Fruit fly (Drosophila melanogaster) whole organism, embryonic: ENCODE measurements around the gene ppk15.

Source experiments
- Ada2b ChIP-seq: fragments of 200-800 bp; sonication (Bioruptor generic); IDR thresholded peaks from 2 replicates; pipeline ENCODE4 v1.3.6; 2022; ENCODE audit warnings: missing biosample characterization, missing genetic modification characterization
- Blimp-1 ChIP-seq: fragments of 200-800 bp; sonication (Bioruptor generic); optimal IDR thresholded peaks from 3 replicates; lab custom pipeline; 2018; ENCODE audit warnings: missing biosample characterization, missing genetic modification characterization, mild to moderate bottlenecking, moderate library complexity, missing genetic modification reagents
- CG10321 ChIP-seq: fragments of 200-800 bp; sonication (Bioruptor generic); IDR thresholded peaks from 2 replicates; pipeline ENCODE4 v1.3.6; 2022; ENCODE audit warnings: missing biosample characterization, missing genetic modification characterization
- CG11504 ChIP-seq: fragments of 200-800 bp; sonication (Bioruptor generic); optimal IDR thresholded peaks from 3 replicates; lab custom pipeline; 2019; ENCODE audit warnings: missing biosample characterization, mild to moderate bottlenecking, missing genetic modification characterization, moderate library complexity
- CG12391 ChIP-seq: fragments of 200-800 bp; sonication (Bioruptor generic); optimal IDR thresholded peaks from 3 replicates; lab custom pipeline; 2018; ENCODE audit warnings: missing biosample characterization, mild to moderate bottlenecking, missing genetic modification characterization, moderate library complexity
- CG13424 ChIP-seq: fragments of 200-800 bp; sonication (Bioruptor generic); optimal IDR thresholded peaks from 2 replicates; lab custom pipeline; 2019; ENCODE audit warnings: missing biosample characterization, mild to moderate bottlenecking, missing genetic modification characterization, moderate library complexity
- CG14667 ChIP-seq: fragments of 200-800 bp; sonication (Bioruptor generic); IDR thresholded peaks from 2 replicates; pipeline ENCODE4 v1.3.6; 2022; ENCODE audit warnings: missing biosample characterization, missing genetic modification characterization
- CG14710 ChIP-seq: fragments of 200-800 bp; sonication (Bioruptor generic); optimal IDR thresholded peaks from 3 replicates; lab custom pipeline; 2019; ENCODE audit warnings: missing biosample characterization, mild to moderate bottlenecking, missing genetic modification characterization, moderate library complexity
- CG18262 ChIP-seq: fragments of 200-800 bp; optimal IDR thresholded peaks from 3 replicates; lab custom pipeline; 2019; ENCODE audit warnings: missing biosample characterization, mild to moderate bottlenecking, missing genetic modification characterization, moderate library complexity
- CG18476 ChIP-seq: fragments of 200-800 bp; sonication (Bioruptor generic); optimal IDR thresholded peaks from 2 replicates; lab custom pipeline; 2016; ENCODE audit warnings: missing biosample characterization, mild to moderate bottlenecking, missing genetic modification characterization
- CG2678 ChIP-seq: fragments of 200-800 bp; sonication (Bioruptor generic); optimal IDR thresholded peaks from 3 replicates; lab custom pipeline; 2019; ENCODE audit warnings: missing biosample characterization, mild to moderate bottlenecking, missing genetic modification characterization, moderate library complexity
- CG2712 ChIP-seq: fragments of 200-800 bp; optimal IDR thresholded peaks from 3 replicates; lab custom pipeline; 2019; ENCODE audit warnings: missing biosample characterization, mild to moderate bottlenecking, missing genetic modification characterization, moderate library complexity
- CG30403 ChIP-seq: fragments of 200-800 bp; sonication (Bioruptor generic); optimal IDR thresholded peaks from 3 replicates; lab custom pipeline; 2016; ENCODE audit warnings: missing biosample characterization, missing genetic modification characterization
- CG7839 ChIP-seq: fragments of 200-800 bp; sonication (Bioruptor generic); optimal IDR thresholded peaks from 3 replicates; lab custom pipeline; 2018; ENCODE audit warnings: missing biosample characterization, mild to moderate bottlenecking, missing genetic modification characterization, moderate library complexity
- CoRest ChIP-seq: fragments of 200-800 bp; sonication (Bioruptor generic); optimal IDR thresholded peaks from 3 replicates; lab custom pipeline; 2018; ENCODE audit warnings: missing biosample characterization, mild to moderate bottlenecking, missing genetic modification characterization, moderate library complexity
- Lhr ChIP-seq: fragments of 200-800 bp; sonication (Bioruptor generic); optimal IDR thresholded peaks from 3 replicates; lab custom pipeline; 2017; ENCODE audit warnings: mild to moderate bottlenecking, missing biosample characterization, missing genetic modification reagents, missing genetic modification characterization
- Med ChIP-seq: fragments of 200-800 bp; sonication (Bioruptor generic); peaks from one replicate; lab custom pipeline; 2016; ENCODE audit warnings: missing biosample characterization, missing genetic modification characterization, mild to moderate bottlenecking, inconsistent platforms, moderate library complexity
- NK7.1 ChIP-seq: fragments of 200-800 bp; sonication (Bioruptor generic); optimal IDR thresholded peaks from 3 replicates; lab custom pipeline; 2016; ENCODE audit warnings: missing biosample characterization, missing genetic modification characterization
- PHDP ChIP-seq: fragments of 200-800 bp; sonication (Bioruptor generic); optimal IDR thresholded peaks from 3 replicates; lab custom pipeline; 2018; ENCODE audit warnings: missing biosample characterization, mild to moderate bottlenecking, missing genetic modification characterization, moderate library complexity
- Rfx ChIP-seq: fragments of 200-800 bp; sonication (Bioruptor generic); IDR thresholded peaks from 2 replicates; pipeline ENCODE4 v1.3.6; 2022; ENCODE audit warnings: missing biosample characterization, missing genetic modification characterization
- Six4 ChIP-seq: fragments of 200-800 bp; sonication (Bioruptor generic); optimal IDR thresholded peaks from 2 replicates; lab custom pipeline; 2016; ENCODE audit warnings: missing biosample characterization, missing genetic modification characterization
- Sox102F ChIP-seq: fragments of 200-800 bp; sonication (Bioruptor generic); optimal IDR thresholded peaks from 2 replicates; lab custom pipeline; 2018; ENCODE audit warnings: missing biosample characterization, mild to moderate bottlenecking, missing genetic modification characterization, moderate library complexity
- Stat92E ChIP-seq, 3 experiments: fragments of >200 bp in 2 of 3; fragments of 200-800 bp in 1 of 3; sonication (Bioruptor generic) in 1 of 3; optimal IDR thresholded peaks; 2 replicates each; lab custom pipeline; 2017 to 2019; ENCODE audit warnings: missing biosample characterization in 3 of 3, missing genetic modification characterization in 3 of 3, mild to moderate bottlenecking in 1 of 3, moderate library complexity in 1 of 3
- Xrp1 ChIP-seq: fragments of 200-800 bp; sonication (Bioruptor generic); IDR thresholded peaks from 2 replicates; pipeline ENCODE4 v1.3.6; 2022; ENCODE audit warnings: missing biosample characterization, missing genetic modification characterization
- bsh ChIP-seq, 2 experiments: fragments of 200-800 bp; sonication (Bioruptor generic); optimal IDR thresholded peaks; 2 replicates each; lab custom pipeline; 2017 to 2018; ENCODE audit warnings: mild to moderate bottlenecking in 2 of 2, missing biosample characterization in 2 of 2, missing genetic modification characterization in 2 of 2, moderate library complexity in 1 of 2
- dmrt99B ChIP-seq: fragments of 200-800 bp; sonication (Bioruptor generic); optimal IDR thresholded peaks from 2 replicates; lab custom pipeline; 2018; ENCODE audit warnings: missing biosample characterization, mild to moderate bottlenecking, missing genetic modification characterization, moderate library complexity
- emc ChIP-seq: fragments of 200-800 bp; sonication (Bioruptor generic); optimal IDR thresholded peaks from 2 replicates; lab custom pipeline; 2016; ENCODE audit warnings: missing biosample characterization, missing genetic modification characterization
- fd96Cb ChIP-seq: fragments of 200-800 bp; sonication (Bioruptor generic); optimal IDR thresholded peaks from 2 replicates; lab custom pipeline; 2018; ENCODE audit warnings: missing biosample characterization, mild to moderate bottlenecking, missing genetic modification characterization, moderate library complexity
- gem ChIP-seq: fragments of 200-800 bp; sonication (Bioruptor generic); optimal IDR thresholded peaks from 2 replicates; lab custom pipeline; 2019; ENCODE audit warnings: missing biosample characterization, mild to moderate bottlenecking, missing genetic modification characterization, moderate library complexity
- grau ChIP-seq: fragments of 200-800 bp; optimal IDR thresholded peaks from 3 replicates; lab custom pipeline; 2019; ENCODE audit warnings: missing biosample characterization, mild to moderate bottlenecking, missing genetic modification characterization, moderate library complexity
- gsb-n ChIP-seq: fragments of 200-800 bp; sonication (Bioruptor generic); optimal IDR thresholded peaks from 3 replicates; lab custom pipeline; 2018; ENCODE audit warnings: missing biosample characterization, mild to moderate bottlenecking, missing genetic modification characterization
- hkb ChIP-seq, 2 experiments: fragments of 200-800 bp in 1 of 2; fragments of >200 bp in 1 of 2; sonication (Bioruptor generic) in 1 of 2; IDR thresholded peaks in 1 of 2; optimal IDR thresholded peaks in 1 of 2; 2 replicates each; pipeline versions ENCODE4 v1.3.6 to Lab custom; 2017 to 2022; ENCODE audit warnings: missing biosample characterization in 1 of 2, missing genetic modification characterization in 1 of 2
- hth ChIP-seq: fragments of >200 bp; optimal IDR thresholded peaks from 2 replicates; lab custom pipeline; 2017; ENCODE audit warnings: inconsistent platforms
- lmd ChIP-seq: fragments of 200-800 bp; sonication (Bioruptor generic); IDR thresholded peaks from 2 replicates; pipeline ENCODE4 v1.3.6; 2022; ENCODE audit warnings: missing biosample characterization, missing genetic modification characterization
- pb ChIP-seq: fragments of 200-800 bp; sonication (Bioruptor generic); optimal IDR thresholded peaks from 3 replicates; lab custom pipeline; 2016; ENCODE audit warnings: missing biosample characterization, missing genetic modification characterization
- phol ChIP-seq: fragments of 200-800 bp; sonication (Bioruptor generic); optimal IDR thresholded peaks from 3 replicates; lab custom pipeline; 2018; ENCODE audit warnings: missing biosample characterization, mild to moderate bottlenecking, missing genetic modification characterization, moderate library complexity
- repo ChIP-seq: fragments of 200-800 bp; sonication (Bioruptor generic); optimal IDR thresholded peaks from 2 replicates; lab custom pipeline; 2016; ENCODE audit warnings: missing biosample characterization, missing genetic modification characterization
- row ChIP-seq: fragments of 200-800 bp; sonication (Bioruptor generic); IDR thresholded peaks from 3 replicates; pipeline ENCODE4 v1.3.6; 2022; ENCODE audit warnings: missing biosample characterization, missing genetic modification characterization
- sens ChIP-seq: fragments of 200-800 bp; sonication (Bioruptor generic); peaks from one replicate; lab custom pipeline; 2016; ENCODE audit warnings: missing biosample characterization, missing genetic modification characterization
- sisA ChIP-seq: fragments of 200-800 bp; sonication (Bioruptor generic); IDR thresholded peaks from 2 replicates; pipeline ENCODE4 v1.3.6; 2022; ENCODE audit warnings: missing biosample characterization, missing genetic modification characterization
- so ChIP-seq: fragments of 200-800 bp; sonication (Bioruptor generic); IDR thresholded peaks from 3 replicates; pipeline ENCODE4 v1.3.6; 2022; ENCODE audit warnings: missing biosample characterization, missing genetic modification characterization
- tup ChIP-seq: fragments of 200-800 bp; sonication (Bioruptor generic); optimal IDR thresholded peaks from 2 replicates; lab custom pipeline; 2016; ENCODE audit warnings: missing biosample characterization, mild to moderate bottlenecking, missing genetic modification characterization, moderate library complexity
- unpg ChIP-seq: fragments of 200-800 bp; sonication (Bioruptor generic); optimal IDR thresholded peaks from 3 replicates; lab custom pipeline; 2018; ENCODE audit warnings: missing biosample characterization, mild to moderate bottlenecking, missing genetic modification characterization, moderate library complexity

Gene ppk15

DNA sequence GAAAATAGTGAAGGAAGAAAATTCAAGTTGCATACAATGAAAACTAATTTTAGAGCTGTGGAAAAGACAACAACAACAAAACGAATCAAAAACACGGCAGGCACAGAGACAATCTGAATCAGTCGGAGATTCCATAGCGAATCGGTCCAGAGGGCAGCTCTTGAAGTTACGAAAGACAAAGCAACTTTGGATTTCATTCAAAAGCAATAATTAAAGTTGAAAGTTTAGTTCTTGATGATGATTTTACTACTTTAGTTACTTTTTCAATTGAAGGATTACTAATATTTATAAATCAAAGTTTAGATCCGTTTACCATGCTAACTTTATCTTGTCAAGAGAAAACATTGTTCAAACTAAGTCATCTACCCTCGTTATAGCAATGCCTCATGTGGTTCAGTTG lies 39.9 kb upstream of the ppk15 start:
- TF ChIP-seq CG7839 (tag; lab: Kevin White, UChicago): peak; percentile 19
- TF ChIP-seq CG18262 (tag; lab: Kevin White, UChicago): peak; percentile 15
- no peak for TF ChIP-seq Stat92E (GFP tag; optimal IDR thresholded peaks at IDR 0.05; lab: Kevin White, UChicago)
- 0 out of 2 replicates have a peak, but pooled peaks have one; percentile 11 for TF ChIP-seq CG14667 (GFP tag; lab: Robert Waterston, UW)
- no peak for TF ChIP-seq CG12391 (tag; lab: Kevin White, UChicago)
- TF ChIP-seq tup: no peak
- TF ChIP-seq lmd: 0 out of 2 replicates have a peak, but pooled peaks have one; percentile 19
- peak; percentile 29 for TF ChIP-seq Sox102F (GFP tag; lab: Kevin White, UChicago)
- peak; percentile 48 for TF ChIP-seq gem (tag; lab: Kevin White, UChicago)
- TF ChIP-seq bsh (GFP tag; optimal IDR thresholded peaks at IDR 0.05; lab: Kevin White, UChicago): peak in 1 of 2 experiments; percentile 4
- peak; percentile 34; the same call in 1 of the 2 replicates for TF ChIP-seq Rfx
- TF ChIP-seq emc: no peak
- TF ChIP-seq sens (GFP tag; lab: Kevin White, UChicago): peak; percentile 79
- no peak for TF ChIP-seq CG10321 (GFP tag; lab: Robert Waterston, UW)
- TF ChIP-seq hth: no peak
- TF ChIP-seq dmrt99B (tag; lab: Kevin White, UChicago): peak; percentile 34
- TF ChIP-seq CG13424 (tag; lab: Kevin White, UChicago): peak; percentile 25
- peak; percentile 9 for TF ChIP-seq Med (GFP tag; lab: Kevin White, UChicago)
- no peak for TF ChIP-seq NK7.1 (GFP tag; lab: Kevin White, UChicago)
- peak; percentile 4 for TF ChIP-seq PHDP (tag; lab: Kevin White, UChicago)
- peak; percentile 79 for TF ChIP-seq row (GFP tag; lab: Robert Waterston, UW)
- 0 out of 2 replicates have a peak, but pooled peaks have one; percentile 11 for TF ChIP-seq Xrp1 (GFP tag; lab: Robert Waterston, UW)
- TF ChIP-seq Six4: no peak
- TF ChIP-seq phol (tag; lab: Kevin White, UChicago): peak; percentile 4
- peak; percentile 1 for TF ChIP-seq fd96Cb (tag; lab: Kevin White, UChicago)
- no peak for TF ChIP-seq repo (GFP tag; lab: Kevin White, UChicago)
- TF ChIP-seq hkb (optimal IDR thresholded peaks at IDR 0.05; lab: Kevin White, UChicago): peak; percentile 98
- TF ChIP-seq hkb (GFP tag; IDR thresholded peaks at IDR 0.05; lab: Robert Waterston, UW): no peak
- peak; percentile 29; the same call in 1 of the 2 replicates for TF ChIP-seq sisA (GFP tag; lab: Robert Waterston, UW)
- no peak for TF ChIP-seq so (GFP tag; lab: Robert Waterston, UW)
- TF ChIP-seq unpg (GFP tag; lab: Kevin White, UChicago): peak; percentile 8
- TF ChIP-seq CG14710: peak; percentile 3
- TF ChIP-seq CG30403 (GFP tag; lab: Kevin White, UChicago): peak; percentile 11
- TF ChIP-seq CG18476 (GFP tag; lab: Kevin White, UChicago): peak; percentile 86
- peak; percentile 26 for TF ChIP-seq CG11504 (tag; lab: Kevin White, UChicago)
- no peak for TF ChIP-seq Lhr (GFP tag; lab: Kevin White, UChicago)
- peak; percentile 44 for TF ChIP-seq CG2678 (tag; lab: Kevin White, UChicago)
- TF ChIP-seq Ada2b: 0 out of 2 replicates have a peak, but pooled peaks have one; percentile 8
- peak; percentile 2 for TF ChIP-seq CG2712 (tag; lab: Kevin White, UChicago)
- peak; percentile 27 for TF ChIP-seq CoRest (tag; lab: Kevin White, UChicago)
- TF ChIP-seq pb (GFP tag; lab: Kevin White, UChicago): no peak
- TF ChIP-seq gsb-n (tag; lab: Kevin White, UChicago): peak; percentile 55
- TF ChIP-seq Blimp-1 (GFP tag; lab: Kevin White, UChicago): peak; percentile 6
- peak; percentile 2 for TF ChIP-seq grau (tag; lab: Kevin White, UChicago)
- TF ChIP-seq, all 482 proteins: peak for 31
